Worm (Caenorhabditis elegans) whole organism, L1 larva: ENCODE measurements around the gene Y48A6B.8.

Source experiments
- C04F5.9 ChIP-seq: sonication (generic microtip); optimal IDR thresholded peaks from 2 replicates; lab custom pipeline; 2016; ENCODE audit warnings: missing genetic modification characterization, missing compliant biosample characterization
- C16A3.4 ChIP-seq: fragments of 150-350 bp; optimal IDR thresholded peaks from 2 replicates; lab custom pipeline; 2014; ENCODE audit warnings: missing biosample characterization, missing genetic modification characterization
- C34B4.2 ChIP-seq: sonication (generic microtip); optimal IDR thresholded peaks from 2 replicates; lab custom pipeline; 2017; ENCODE audit warnings: mild to moderate bottlenecking, missing genetic modification characterization, missing compliant biosample characterization
- F16B12.6 ChIP-seq: fragments of 150-350 bp; optimal IDR thresholded peaks from 2 replicates; lab custom pipeline; 2014; ENCODE audit warnings: missing biosample characterization, missing genetic modification characterization
- aha-1 ChIP-seq: fragments of 150-350 bp; optimal IDR thresholded peaks from 2 replicates; lab custom pipeline; 2014; ENCODE audit warnings: missing biosample characterization, missing genetic modification characterization
- alr-1 ChIP-seq: fragments of 200-800 bp; sonication (Bioruptor generic); optimal IDR thresholded peaks from 2 replicates; lab custom pipeline; 2018; ENCODE audit warnings: borderline replicate concordance, mild to moderate bottlenecking, missing genetic modification characterization, missing compliant biosample characterization
- ama-1 ChIP-seq: fragments of 150-350 bp; optimal IDR thresholded peaks from 2 replicates; lab custom pipeline; 2014
- ceh-82 ChIP-seq, 3 experiments: fragments of 150-350 bp in 1 of 3; sonication (generic microtip) in 2 of 3; optimal IDR thresholded peaks; 2 replicates each; lab custom pipeline; 2014 to 2017; ENCODE audit warnings: missing biosample characterization in 3 of 3, missing genetic modification characterization in 3 of 3
- dpl-1 ChIP-seq, 3 experiments: fragments of 150-350 bp in 2 of 3; sonication (generic microtip) in 1 of 3; optimal IDR thresholded peaks; 2 replicates each; lab custom pipeline; 2014 to 2017; ENCODE audit warnings: missing biosample characterization in 3 of 3, missing genetic modification characterization in 3 of 3, missing genetic modification reagents in 3 of 3
- efl-1 ChIP-seq, 4 experiments: fragments of 150-350 bp; optimal IDR thresholded peaks in 3 of 4; peaks in 1 of 4; 1 replicate in 1 of 4; 2 replicates in 3 of 4; lab custom pipeline; 2014; ENCODE audit warnings: missing biosample characterization in 2 of 4, missing genetic modification characterization in 2 of 4, missing genetic modification reagents in 2 of 4
- efl-3 ChIP-seq: fragments of 200-800 bp; sonication (Bioruptor generic); optimal IDR thresholded peaks from 2 replicates; lab custom pipeline; 2018; ENCODE audit warnings: mild to moderate bottlenecking, missing genetic modification characterization, missing compliant biosample characterization
- egl-27 ChIP-seq, 2 experiments: fragments of 150-350 bp in 1 of 2; sonication (generic microtip); optimal IDR thresholded peaks; 3 replicates each; lab custom pipeline; 2017 to 2018; ENCODE audit warnings: missing biosample characterization in 2 of 2, missing genetic modification characterization in 2 of 2, missing genetic modification reagents in 2 of 2
- elt-2 ChIP-seq: sonication (generic microtip); optimal IDR thresholded peaks from 2 replicates; lab custom pipeline; 2016; ENCODE audit warnings: missing genetic modification characterization, mild to moderate bottlenecking, inconsistent platforms, missing compliant biosample characterization, missing genetic modification reagents
- elt-3 ChIP-seq, 6 experiments: fragments of 150-350 bp in 1 of 6; sonication (generic microtip); optimal IDR thresholded peaks; 2 replicates each; lab custom pipeline; 2017 to 2018; ENCODE audit warnings: missing biosample characterization in 6 of 6, missing genetic modification characterization in 6 of 6, inconsistent platforms in 1 of 6
- ets-5 ChIP-seq: fragments of 200-800 bp; sonication (Bioruptor generic); IDR thresholded peaks from 2 replicates; pipeline ENCODE4 v1.3.6; 2022; ENCODE audit warnings: missing genetic modification characterization, missing compliant biosample characterization
- fkh-10 ChIP-seq: sonication (generic microtip); optimal IDR thresholded peaks from 2 replicates; lab custom pipeline; 2017; ENCODE audit warnings: missing biosample characterization, missing genetic modification reagents, missing genetic modification characterization
- fkh-8 ChIP-seq: sonication (generic microtip); optimal IDR thresholded peaks from 2 replicates; lab custom pipeline; 2016; ENCODE audit warnings: mild to moderate bottlenecking, missing genetic modification characterization, missing compliant biosample characterization
- hlh-4 ChIP-seq: sonication (generic microtip); optimal IDR thresholded peaks from 2 replicates; lab custom pipeline; 2016; ENCODE audit warnings: mild to moderate bottlenecking, missing genetic modification characterization, missing compliant biosample characterization
- hpl-2 ChIP-seq: fragments of 150-350 bp; optimal IDR thresholded peaks from 2 replicates; lab custom pipeline; 2014; ENCODE audit warnings: missing biosample characterization, missing genetic modification reagents, missing genetic modification characterization
- irx-1 ChIP-seq: sonication (generic microtip); optimal IDR thresholded peaks from 2 replicates; lab custom pipeline; 2016; ENCODE audit warnings: missing genetic modification characterization, missing compliant biosample characterization
- jun-1 ChIP-seq: fragments of 150-350 bp; optimal IDR thresholded peaks from 2 replicates; lab custom pipeline; 2014; ENCODE audit warnings: missing biosample characterization, missing genetic modification reagents, missing genetic modification characterization
- lin-14 ChIP-seq: fragments of 200-800 bp; sonication (Bioruptor generic); optimal IDR thresholded peaks from 2 replicates; lab custom pipeline; 2018; ENCODE audit warnings: mild to moderate bottlenecking, missing genetic modification characterization, moderate library complexity, missing compliant biosample characterization
- lin-15B ChIP-seq: fragments of 150-350 bp; sonication (generic microtip); optimal IDR thresholded peaks from 3 replicates; lab custom pipeline; 2014; ENCODE audit warnings: missing biosample characterization, missing genetic modification characterization
- lin-35 ChIP-seq, 2 experiments: fragments of 150-350 bp; optimal IDR thresholded peaks; 2 replicates each; lab custom pipeline; 2014; ENCODE audit warnings: missing biosample characterization in 2 of 2, missing genetic modification characterization in 2 of 2, missing genetic modification reagents in 2 of 2
- lir-3 ChIP-seq: sonication (generic microtip); optimal IDR thresholded peaks from 2 replicates; lab custom pipeline; 2016; ENCODE audit warnings: mild to moderate bottlenecking, missing genetic modification characterization, moderate library complexity, missing compliant biosample characterization; ENCODE audit not compliant: poor library complexity
- lsy-2 ChIP-seq, 2 experiments: fragments of 150-350 bp; optimal IDR thresholded peaks; 2 replicates each; lab custom pipeline; 2014; ENCODE audit warnings: missing biosample characterization in 2 of 2, missing genetic modification characterization in 2 of 2
- mab-9 ChIP-seq: fragments of 200-800 bp; sonication (Bioruptor generic); IDR thresholded peaks from 2 replicates; pipeline ENCODE4 v1.3.6; 2022; ENCODE audit warnings: missing genetic modification reagents, missing genetic modification characterization, missing compliant biosample characterization
- mdl-1 ChIP-seq, 2 experiments: fragments of 150-350 bp; optimal IDR thresholded peaks; 2 replicates each; lab custom pipeline; 2014 to 2017; ENCODE audit warnings: missing biosample characterization in 2 of 2, missing genetic modification characterization in 2 of 2, inconsistent platforms in 1 of 2
- nhr-11 ChIP-seq: fragments of 150-350 bp; optimal IDR thresholded peaks from 2 replicates; lab custom pipeline; 2014; ENCODE audit warnings: missing biosample characterization, missing genetic modification characterization
- nhr-12 ChIP-seq: sonication (generic microtip); optimal IDR thresholded peaks from 2 replicates; lab custom pipeline; 2017; ENCODE audit warnings: missing biosample characterization, missing genetic modification characterization
- nhr-28 ChIP-seq: fragments of 150-350 bp; optimal IDR thresholded peaks from 2 replicates; lab custom pipeline; 2014; ENCODE audit warnings: missing biosample characterization, missing genetic modification characterization
- nhr-47 ChIP-seq: sonication (generic microtip); optimal IDR thresholded peaks from 2 replicates; lab custom pipeline; 2016; ENCODE audit warnings: mild to moderate bottlenecking, missing genetic modification characterization, moderate library complexity, missing compliant biosample characterization
- nhr-77 ChIP-seq: fragments of 150-350 bp; optimal IDR thresholded peaks from 2 replicates; lab custom pipeline; 2014; ENCODE audit warnings: missing biosample characterization, missing genetic modification characterization
- nhr-84 ChIP-seq: sonication (generic microtip); optimal IDR thresholded peaks from 2 replicates; lab custom pipeline; 2017; ENCODE audit warnings: missing biosample characterization, missing genetic modification characterization
- nhr-85 ChIP-seq: sonication (generic microtip); peaks from one replicate; lab custom pipeline; 2016; ENCODE audit warnings: missing genetic modification characterization, inconsistent platforms, missing compliant biosample characterization
- nhr-90 ChIP-seq: sonication (generic microtip); optimal IDR thresholded peaks from 2 replicates; lab custom pipeline; 2016; ENCODE audit warnings: mild to moderate bottlenecking, missing genetic modification characterization, missing compliant biosample characterization; ENCODE audit not compliant: poor library complexity
- pax-3 ChIP-seq: fragments of 200-800 bp; sonication (Bioruptor generic); optimal IDR thresholded peaks from 2 replicates; lab custom pipeline; 2018; ENCODE audit warnings: mild to moderate bottlenecking, missing genetic modification characterization, moderate library complexity, missing compliant biosample characterization
- rnt-1 ChIP-seq: sonication (generic microtip); optimal IDR thresholded peaks from 2 replicates; lab custom pipeline; 2016; ENCODE audit warnings: mild to moderate bottlenecking, missing genetic modification characterization, moderate library complexity, missing compliant biosample characterization
- snu-23 ChIP-seq: sonication (generic microtip); optimal IDR thresholded peaks from 2 replicates; lab custom pipeline; 2016; ENCODE audit warnings: missing genetic modification characterization, missing compliant biosample characterization
- sox-4 ChIP-seq: sonication (generic microtip); optimal IDR thresholded peaks from 2 replicates; lab custom pipeline; 2016; ENCODE audit warnings: missing genetic modification characterization, missing compliant biosample characterization
- sup-37 ChIP-seq: fragments of 200-800 bp; sonication (Bioruptor generic); optimal IDR thresholded peaks from 2 replicates; lab custom pipeline; 2018; ENCODE audit warnings: mild to moderate bottlenecking, missing genetic modification characterization, missing compliant biosample characterization
- swsn-7 ChIP-seq: sonication (generic microtip); optimal IDR thresholded peaks from 2 replicates; lab custom pipeline; 2016; ENCODE audit warnings: missing genetic modification characterization, missing compliant biosample characterization
- tbx-2 ChIP-seq: sonication (generic microtip); optimal IDR thresholded peaks from 2 replicates; lab custom pipeline; 2016; ENCODE audit warnings: missing genetic modification characterization, missing compliant biosample characterization
- unc-62 ChIP-seq: fragments of 150-350 bp; optimal IDR thresholded peaks from 2 replicates; lab custom pipeline; 2014; ENCODE audit warnings: missing biosample characterization, missing genetic modification reagents, missing genetic modification characterization
- unc-86 ChIP-seq: sonication (generic microtip); optimal IDR thresholded peaks from 2 replicates; lab custom pipeline; 2016; ENCODE audit warnings: missing genetic modification characterization, missing compliant biosample characterization
- xbp-1 ChIP-seq: sonication (generic microtip); optimal IDR thresholded peaks from 2 replicates; lab custom pipeline; 2016; ENCODE audit warnings: missing genetic modification characterization, missing compliant biosample characterization
- ztf-11 ChIP-seq, 2 experiments: sonication (generic microtip); optimal IDR thresholded peaks; 2 replicates each; lab custom pipeline; 2016 to 2017; ENCODE audit warnings: missing genetic modification characterization in 2 of 2, missing biosample characterization in 1 of 2, missing compliant biosample characterization in 1 of 2

Y48A6B.8 gene

DNA sequence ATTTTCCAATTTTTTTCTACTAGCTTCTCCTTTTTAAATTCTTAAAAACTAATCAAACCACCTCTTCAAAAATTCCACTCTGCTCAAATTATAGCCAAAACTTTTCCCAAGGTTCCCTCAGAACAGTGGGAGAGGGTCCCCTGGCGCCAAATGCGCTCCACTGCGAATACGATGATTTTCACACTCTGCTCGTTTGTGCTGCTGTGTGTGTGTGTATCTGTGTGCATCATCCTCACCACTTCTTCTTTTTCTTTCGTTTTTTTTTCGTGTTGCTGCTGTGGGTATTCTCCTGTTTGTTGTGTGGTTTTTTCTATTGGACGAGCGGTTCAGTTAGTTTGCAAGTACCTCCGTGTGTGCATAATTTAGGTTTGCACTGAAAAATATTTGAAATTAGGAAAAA lies 10.0 kb upstream of the Y48A6B.8 start (continued):
- TF ChIP-seq lin-14 (GFP tag; lab: Kevin White, UChicago) (peak; percentile 69), fkh-8 (tag; lab: Kevin White, UChicago) (peak; percentile 28), nhr-84 (tag; lab: Kevin White, UChicago) (no peak), F16B12.6 (tag; lab: Kevin White, UChicago) (peak; percentile 49), ceh-82 (tag; optimal IDR thresholded peaks at IDR 0.05; lab: Kevin White, UChicago) (peak in 1 of 3 experiments; percentile 78), nhr-47 (tag; lab: Kevin White, UChicago) (no peak), sox-4 (tag; lab: Kevin White, UChicago) (no peak), nhr-12 (tag; lab: Kevin White, UChicago) (no peak), nhr-90 (tag; lab: Kevin White, UChicago) (no peak), lsy-2 (tag; optimal IDR thresholded peaks at IDR 0.05; lab: Kevin White, UChicago) (peak; percentile 16 to 79), egl-27 (tag; optimal IDR thresholded peaks at IDR 0.05; lab: Kevin White, UChicago) (no peak), lir-3 (tag; lab: Kevin White, UChicago) (no peak), mdl-1 (tag; optimal IDR thresholded peaks at IDR 0.05; lab: Kevin White, UChicago) (no peak), dpl-1 (GFP tag; optimal IDR thresholded peaks at IDR 0.05; lab: Kevin White, UChicago) (peak in 1 of 3 experiments; percentile 63), C04F5.9 (tag; lab: Kevin White, UChicago) (no peak), efl-1 (optimal IDR thresholded peaks at IDR 0.05; lab: Kevin White, UChicago) (peak; percentile 37 to 47), efl-1 (GFP tag; optimal IDR thresholded peaks at IDR 0.05 in 1 of 2; lab: Kevin White, UChicago) (peak in 1 of 2 experiments; percentile 30), ztf-11 (tag; optimal IDR thresholded peaks at IDR 0.05; lab: Kevin White, UChicago) (no peak), lin-15B (tag; lab: Kevin White, UChicago) (peak; percentile 68), lin-35 (GFP tag; optimal IDR thresholded peaks at IDR 0.05; lab: Kevin White, UChicago) (peak in 1 of 2 experiments; percentile 58), C34B4.2 (tag; lab: Kevin White, UChicago) (no peak)

DNA sequence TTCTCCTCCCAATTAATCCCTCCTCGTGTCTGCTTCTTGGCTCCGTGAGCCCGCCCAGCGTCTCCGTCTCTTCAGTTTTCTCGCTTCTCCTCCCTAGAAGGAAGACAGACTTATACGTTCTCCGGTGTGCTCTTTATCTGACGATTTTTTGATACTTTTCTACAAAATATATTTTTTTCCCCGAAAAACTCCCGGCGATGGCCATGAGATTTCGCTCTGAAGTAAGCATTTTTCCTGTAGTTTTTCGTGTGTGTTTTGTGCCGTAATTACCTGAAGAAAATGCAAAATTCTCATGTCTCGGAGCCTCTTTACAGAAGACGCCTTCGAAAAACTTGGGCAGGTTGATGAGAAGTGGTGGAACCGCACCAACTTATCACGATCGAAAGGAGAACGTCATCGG lies 7.4 kb upstream of the Y48A6B.8 start, which contains the start of gene spat-2:
Gene spat-2 (plus strand): TSS at position 301 of the 400 bp plus-strand sequence.
- TF ChIP-seq mab-9 (GFP tag; lab: Robert Waterston, UW) (no peak), xbp-1 (tag; lab: Kevin White, UChicago) (no peak), efl-3 (GFP tag; lab: Kevin White, UChicago) (no peak), tbx-2 (tag; lab: Kevin White, UChicago) (no peak), nhr-11 (tag; lab: Kevin White, UChicago) (no peak), sox-4 (tag; lab: Kevin White, UChicago) (no peak), nhr-77 (no peak), nhr-85 (tag; lab: Kevin White, UChicago) (no peak), elt-2 (tag; lab: Kevin White, UChicago) (no peak), snu-23 (GFP tag; lab: Kevin White, UChicago) (no peak), lsy-2 (tag; optimal IDR thresholded peaks at IDR 0.05; lab: Kevin White, UChicago) (no peak), alr-1 (tag; lab: Kevin White, UChicago) (no peak), rnt-1 (tag; lab: Kevin White, UChicago) (no peak), pax-3 (tag; lab: Kevin White, UChicago) (no peak)

DNA sequence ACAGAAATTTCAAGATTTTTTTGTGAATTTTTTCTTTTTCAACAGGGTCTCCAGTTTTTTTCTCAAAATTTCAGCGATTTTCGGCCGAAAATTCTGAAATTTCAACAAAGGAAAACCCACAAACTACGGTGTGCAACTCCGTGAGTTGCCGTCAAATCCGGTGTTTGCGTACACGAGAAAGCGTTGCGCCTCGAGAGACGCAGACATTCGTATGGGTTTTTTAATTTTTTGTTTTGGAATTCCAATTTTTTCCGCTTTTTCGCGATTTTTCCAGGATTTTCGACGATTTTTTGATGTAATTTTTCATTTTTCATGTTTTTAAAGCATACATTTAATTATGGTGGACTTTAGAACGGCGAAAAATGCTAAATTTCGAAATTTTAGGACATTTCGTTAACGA lies 6.9 kb upstream of the Y48A6B.8 start:
- TF ChIP-seq mab-9 (GFP tag; lab: Robert Waterston, UW) (no peak), nhr-28 (tag; lab: Kevin White, UChicago) (no peak), mdl-1 (tag; optimal IDR thresholded peaks at IDR 0.05; lab: Kevin White, UChicago) (peak in 1 of 2 experiments; percentile 48), fkh-10 (GFP tag; lab: Kevin White, UChicago) (peak; percentile 41), unc-86 (peak; percentile 80), hpl-2 (GFP tag; lab: Kevin White, UChicago) (no peak), ets-5 (GFP tag; lab: Robert Waterston, UW) (no peak), C16A3.4 (tag; lab: Kevin White, UChicago) (peak; percentile 76), irx-1 (tag; lab: Kevin White, UChicago) (peak; percentile 66), nhr-77 (peak; percentile 56), hlh-4 (tag; lab: Kevin White, UChicago) (no peak), aha-1 (no peak), nhr-85 (tag; lab: Kevin White, UChicago) (peak; percentile 74), dpl-1 (GFP tag; optimal IDR thresholded peaks at IDR 0.05; lab: Kevin White, UChicago) (peak; percentile 69 to 83 (median 82)), unc-62 (GFP tag; lab: Kevin White, UChicago) (no peak), ama-1 (lab: Kevin White, UChicago) (no peak), elt-3 (tag; optimal IDR thresholded peaks at IDR 0.05; lab: Kevin White, UChicago) (peak in 2 of 6 experiments; percentile 57 to 75), fkh-8 (tag; lab: Kevin White, UChicago) (peak; percentile 52), swsn-7 (tag; lab: Kevin White, UChicago) (peak; percentile 81), nhr-84 (tag; lab: Kevin White, UChicago) (no peak), jun-1 (tag; lab: Kevin White, UChicago) (peak; percentile 50), sup-37 (GFP tag; lab: Kevin White, UChicago) (peak; percentile 36)
